Worm (Caenorhabditis elegans) whole organism, L4/young adult: ENCODE results near the gene mlp-1.

Experiments used
- W03F9.2 ChIP-seq: fragments of 150-350 bp; optimal IDR thresholded peaks from 2 replicates; lab custom pipeline; 2014; ENCODE audit warnings: missing biosample characterization, missing genetic modification characterization
- dao-5 ChIP-seq: sonication (generic microtip); optimal IDR thresholded peaks from 2 replicates; lab custom pipeline; 2016; ENCODE audit warnings: missing genotype, missing genetic modification characterization, moderate library complexity, missing compliant biosample characterization
- him-1 ChIP-seq: sonication (generic microtip); optimal IDR thresholded peaks from 2 replicates; lab custom pipeline; 2016; ENCODE audit warnings: missing genotype, missing genetic modification reagents, missing genetic modification characterization, missing compliant biosample characterization

DNA sequence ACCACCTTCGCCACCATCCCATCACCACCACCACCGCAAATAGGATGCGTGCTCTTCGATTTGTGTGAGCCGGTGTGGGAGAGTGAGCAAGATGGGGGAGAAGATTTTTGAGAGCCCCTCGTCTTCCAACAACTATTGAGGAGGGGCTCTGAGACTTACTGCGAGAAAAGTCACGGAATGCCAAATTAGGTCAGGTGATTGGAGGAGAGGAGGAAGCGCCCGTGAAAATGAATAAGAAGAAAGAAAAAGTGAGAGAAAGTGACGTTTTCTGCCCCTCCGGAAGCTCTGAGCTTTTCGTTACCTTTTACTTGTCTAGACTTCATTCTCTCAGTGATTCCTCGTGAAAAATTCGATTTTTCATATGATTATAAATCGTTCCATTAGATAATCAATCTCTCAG lies 23.8 kb upstream of the mlp-1 start:
- TF ChIP-seq him-1 (no peak), W03F9.2 (no peak), dao-5 (tag; lab: Kevin White, UChicago) (no peak)
